Worm (Caenorhabditis elegans) whole organism, young adult: Measurements from ENCODE around the gene pqn-92.
A peak's percentile ranks its signal among the peaks of the same experiment; 100 is the strongest.

ENCODE experiments used
- B0019.2 ChIP-seq: fragments of 200-800 bp; sonication (Bioruptor generic); conservative IDR thresholded peaks from 2 replicates; pipeline ENCODE4 v1.3.6; 2022; ENCODE audit warnings: missing genetic modification reagents, missing genetic modification characterization, missing compliant biosample characterization
- C06A6.2 ChIP-seq: fragments of 200-800 bp; sonication (Bioruptor generic); conservative IDR thresholded peaks from 2 replicates; pipeline ENCODE4 v1.3.6; 2022; ENCODE audit warnings: missing genetic modification characterization, missing compliant biosample characterization
- C17E4.6 ChIP-seq: fragments of 200-800 bp; sonication (Bioruptor generic); IDR thresholded peaks from 2 replicates; pipeline ENCODE4 v1.3.6; 2022; ENCODE audit warnings: missing genetic modification reagents, missing genetic modification characterization, missing compliant biosample characterization
- F39B2.1 ChIP-seq: fragments of 200-800 bp; sonication (Bioruptor generic); IDR thresholded peaks from 2 replicates; pipeline ENCODE4 v1.3.6; 2022; ENCODE audit warnings: missing genetic modification reagents, missing genetic modification characterization, missing compliant biosample characterization
- F52B5.7 ChIP-seq: sonication (generic microtip); optimal IDR thresholded peaks from 2 replicates; lab custom pipeline; 2016; ENCODE audit warnings: mild to moderate bottlenecking, missing genetic modification characterization, missing compliant biosample characterization
- K11D2.4 ChIP-seq: fragments of 200-800 bp; sonication (Bioruptor generic); IDR thresholded peaks from 2 replicates; pipeline ENCODE4 v1.3.6; 2022; ENCODE audit warnings: missing genetic modification reagents, missing genetic modification characterization, missing compliant biosample characterization
- T07F8.4 ChIP-seq: sonication (generic microtip); optimal IDR thresholded peaks from 2 replicates; lab custom pipeline; 2016; ENCODE audit warnings: mild to moderate bottlenecking, missing genetic modification characterization, moderate library complexity, missing compliant biosample characterization
- Y53G8AR.9 ChIP-seq: fragments of 200-800 bp; sonication (Bioruptor generic); conservative IDR thresholded peaks from 2 replicates; pipeline ENCODE4 v1.3.6; 2022; ENCODE audit warnings: missing genetic modification reagents, missing genetic modification characterization, missing compliant biosample characterization
- Y56A3A.18 ChIP-seq: fragments of 200-800 bp; sonication (Bioruptor generic); IDR thresholded peaks from 2 replicates; pipeline ENCODE4 v1.3.6; 2022; ENCODE audit warnings: missing genetic modification reagents, missing genetic modification characterization, missing compliant biosample characterization
- Y67H2A.10 ChIP-seq: fragments of 200-800 bp; sonication (Bioruptor generic); conservative IDR thresholded peaks from 2 replicates; pipeline ENCODE4 v1.3.6; 2022; ENCODE audit warnings: missing genetic modification reagents, missing genetic modification characterization, missing compliant biosample characterization
- aptf-3 ChIP-seq: fragments of 200-800 bp; sonication (Bioruptor generic); IDR thresholded peaks from 2 replicates; pipeline ENCODE4 v1.3.6; 2022; ENCODE audit warnings: missing genetic modification characterization, missing compliant biosample characterization
- attf-3 ChIP-seq: fragments of 200-800 bp; sonication (Bioruptor generic); conservative IDR thresholded peaks from 2 replicates; pipeline ENCODE4 v1.3.6; 2022; ENCODE audit warnings: missing genetic modification reagents, missing genetic modification characterization, missing compliant biosample characterization
- attf-5 ChIP-seq: fragments of 200-800 bp; sonication (Bioruptor generic); optimal IDR thresholded peaks from 2 replicates; lab custom pipeline; 2018; ENCODE audit warnings: mild to moderate bottlenecking, missing genetic modification characterization, missing compliant biosample characterization
- attf-6 ChIP-seq: fragments of 200-800 bp; sonication (Bioruptor generic); IDR thresholded peaks from 2 replicates; pipeline ENCODE4 v1.3.6; 2022; ENCODE audit warnings: missing genetic modification reagents, missing genetic modification characterization, missing compliant biosample characterization
- cebp-1 ChIP-seq, 2 experiments: fragments of 200-800 bp in 1 of 2; sonication (Bioruptor generic) in 1 of 2; sonication (generic microtip) in 1 of 2; IDR thresholded peaks in 1 of 2; optimal IDR thresholded peaks in 1 of 2; 2 replicates each; pipeline versions ENCODE4 v1.3.6 to Lab custom; 2017 to 2022; ENCODE audit warnings: missing compliant biosample characterization in 2 of 2, missing genetic modification characterization in 2 of 2, mild to moderate bottlenecking in 1 of 2, missing genetic modification reagents in 1 of 2, moderate library complexity in 1 of 2
- ceh-27 ChIP-seq: fragments of 200-800 bp; sonication (Bioruptor generic); optimal IDR thresholded peaks from 2 replicates; lab custom pipeline; 2018; ENCODE audit warnings: mild to moderate bottlenecking, missing genetic modification characterization, moderate library complexity, missing compliant biosample characterization
- ceh-91 ChIP-seq: fragments of 200-800 bp; sonication (Bioruptor generic); IDR thresholded peaks from 2 replicates; pipeline ENCODE4 v1.3.6; 2022; ENCODE audit warnings: missing genetic modification reagents, missing genetic modification characterization, missing compliant biosample characterization
- die-1 ChIP-seq: sonication (generic microtip); optimal IDR thresholded peaks from 2 replicates; lab custom pipeline; 2016; ENCODE audit warnings: missing genotype, mild to moderate bottlenecking, missing genetic modification characterization, missing compliant biosample characterization
- dox-1 ChIP-seq: fragments of 200-800 bp; sonication (Bioruptor generic); IDR thresholded peaks from 2 replicates; pipeline ENCODE4 v1.3.6; 2022; ENCODE audit warnings: missing genetic modification reagents, missing genetic modification characterization, missing compliant biosample characterization
- egl-44 ChIP-seq: fragments of 200-800 bp; sonication (Bioruptor generic); IDR thresholded peaks from 2 replicates; pipeline ENCODE4 v1.3.6; 2022; ENCODE audit warnings: missing genetic modification reagents, missing genetic modification characterization, missing compliant biosample characterization
- gei-17 ChIP-seq: fragments of 200-800 bp; sonication (Bioruptor generic); optimal IDR thresholded peaks from 2 replicates; lab custom pipeline; 2018; ENCODE audit warnings: mild to moderate bottlenecking, missing genetic modification characterization, missing compliant biosample characterization
- hlh-12 ChIP-seq: sonication (generic microtip); optimal IDR thresholded peaks from 2 replicates; lab custom pipeline; 2016; ENCODE audit warnings: missing genetic modification characterization, missing compliant biosample characterization
- hlh-26 ChIP-seq: fragments of 200-800 bp; sonication (Bioruptor generic); conservative IDR thresholded peaks from 2 replicates; pipeline ENCODE4 v1.3.6; 2022; ENCODE audit warnings: missing genetic modification reagents, missing genetic modification characterization, missing compliant biosample characterization
- hsf-1 ChIP-seq: fragments of 200-800 bp; sonication (Bioruptor generic); IDR thresholded peaks from 2 replicates; pipeline ENCODE4 v1.3.6; 2022; ENCODE audit warnings: missing genetic modification reagents, missing genetic modification characterization, missing compliant biosample characterization
- let-526 ChIP-seq: fragments of 200-800 bp; sonication (Bioruptor generic); IDR thresholded peaks from 2 replicates; pipeline ENCODE4 v1.3.6; 2022; ENCODE audit warnings: missing genetic modification reagents, missing genetic modification characterization, missing compliant biosample characterization
- lin-26 ChIP-seq: fragments of 200-800 bp; sonication (Bioruptor generic); IDR thresholded peaks from 2 replicates; pipeline ENCODE4 v1.3.6; 2022; ENCODE audit warnings: missing genetic modification reagents, missing genetic modification characterization, missing compliant biosample characterization
- lin-35 ChIP-seq, 3 experiments: fragments of 150-350 bp in 2 of 3; sonication (generic microtip) in 1 of 3; optimal IDR thresholded peaks; 2 replicates each; lab custom pipeline; 2014 to 2018; ENCODE audit warnings: missing biosample characterization in 3 of 3, missing genetic modification characterization in 3 of 3, missing genetic modification reagents in 3 of 3
- madf-6 ChIP-seq: fragments of 200-800 bp; sonication (Bioruptor generic); IDR thresholded peaks from 2 replicates; pipeline ENCODE4 v1.3.6; 2022; ENCODE audit warnings: missing genetic modification reagents, missing genetic modification characterization, missing compliant biosample characterization
- madf-8 ChIP-seq: fragments of 200-800 bp; sonication (Bioruptor generic); conservative IDR thresholded peaks from 2 replicates; pipeline ENCODE4 v1.3.6; 2022; ENCODE audit warnings: missing genetic modification reagents, missing genetic modification characterization, missing compliant biosample characterization
- nhr-80 ChIP-seq: sonication (generic microtip); optimal IDR thresholded peaks from 2 replicates; lab custom pipeline; 2016; ENCODE audit warnings: missing genetic modification characterization, missing compliant biosample characterization
- nhr-90 ChIP-seq: sonication (generic microtip); optimal IDR thresholded peaks from 2 replicates; lab custom pipeline; 2016; ENCODE audit warnings: missing genotype, mild to moderate bottlenecking, missing genetic modification characterization, missing compliant biosample characterization
- snpc-4 ChIP-seq, 5 experiments: fragments of 150-350 bp in 1 of 5; sonication (generic microtip) in 4 of 5; optimal IDR thresholded peaks; 2 replicates each; lab custom pipeline; 2014 to 2018; ENCODE audit warnings: missing genetic modification characterization in 5 of 5, missing biosample characterization in 3 of 5, antibody characterized with exemption in 2 of 5, mild to moderate bottlenecking in 2 of 5, missing compliant biosample characterization in 2 of 5, missing genotype in 2 of 5, moderate library complexity in 2 of 5, missing genetic modification reagents in 1 of 5
- sptf-2 ChIP-seq: fragments of 200-800 bp; sonication (Bioruptor generic); optimal IDR thresholded peaks from 2 replicates; lab custom pipeline; 2018; ENCODE audit warnings: mild to moderate bottlenecking, missing genetic modification characterization, missing compliant biosample characterization
- unc-62 ChIP-seq: fragments of 150-350 bp; optimal IDR thresholded peaks from 2 replicates; lab custom pipeline; 2014; ENCODE audit warnings: missing biosample characterization, missing genetic modification reagents, missing genetic modification characterization
- xnd-1 ChIP-seq: sonication (generic microtip); optimal IDR thresholded peaks from 2 replicates; lab custom pipeline; 2016; ENCODE audit warnings: missing genotype, missing genetic modification reagents, missing genetic modification characterization, missing compliant biosample characterization
- zim-3 ChIP-seq: sonication (generic microtip); optimal IDR thresholded peaks from 2 replicates; lab custom pipeline; 2017; ENCODE audit warnings: mild to moderate bottlenecking, missing genetic modification characterization, moderate library complexity, missing compliant biosample characterization
- ztf-18 ChIP-seq: sonication (generic microtip); optimal IDR thresholded peaks from 2 replicates; lab custom pipeline; 2016; ENCODE audit warnings: missing genotype, mild to moderate bottlenecking, missing genetic modification characterization, missing compliant biosample characterization

Gene pqn-92

ce11 chrIII:12303084-12303483 is 4.5 kb upstream of the pqn-92 start, which contains the start of gene mrp-8:
TSS of gene mrp-8 (minus strand) at chrIII:12303184.
- TF ChIP-seq attf-3 (GFP tag; lab: Robert Waterston, UW) (no peak), B0019.2 (GFP tag; lab: Robert Waterston, UW) (no peak), C06A6.2 (GFP tag; lab: Robert Waterston, UW) (no peak), zim-3 (no peak), hsf-1 (GFP tag; lab: Robert Waterston, UW) (no peak), attf-5 (GFP tag; lab: Kevin White, UChicago) (no peak), die-1 (tag; lab: Kevin White, UChicago) (no peak), T07F8.4 (tag; lab: Kevin White, UChicago) (no peak), xnd-1 (tag; lab: Kevin White, UChicago) (no peak), nhr-90 (no peak), F52B5.7 (no peak), hlh-26 (GFP tag; lab: Robert Waterston, UW) (no peak), egl-44 (GFP tag; lab: Robert Waterston, UW) (no peak), attf-6 (no peak)

ce11 chrIII:12304805-12305377 is 2.7 kb upstream of the pqn-92 start:
- TF ChIP-seq cebp-1 (GFP tag; IDR thresholded peaks at IDR 0.05; lab: Robert Waterston, UW), result peak; percentile 84
- TF ChIP-seq cebp-1 (tag; optimal IDR thresholded peaks at IDR 0.05; lab: Kevin White, UChicago), result peak; percentile 92
- no peak for TF ChIP-seq snpc-4 (GFP tag; optimal IDR thresholded peaks at IDR 0.05; lab: Kevin White, UChicago)
- peak in 1 of 4 experiments; percentile 13 for TF ChIP-seq snpc-4 (tag; optimal IDR thresholded peaks at IDR 0.05; lab: Kevin White, UChicago)
- no peak for TF ChIP-seq ceh-27 (GFP tag; lab: Kevin White, UChicago)
- no peak for TF ChIP-seq B0019.2 (GFP tag; lab: Robert Waterston, UW)
- TF ChIP-seq attf-5 (GFP tag; lab: Kevin White, UChicago), result peak; percentile 27
- TF ChIP-seq, all 124 proteins: peak for 3

ce11 chrIII:12312886-12313285 is 5.3 kb downstream of the pqn-92 start, which contains the start of gene Y75B8A.39:
TSS of gene Y75B8A.39 (plus strand) at chrIII:12313186.
- TF ChIP-seq cebp-1 (GFP tag; IDR thresholded peaks at IDR 0.05; lab: Robert Waterston, UW) (no peak), cebp-1 (tag; optimal IDR thresholded peaks at IDR 0.05; lab: Kevin White, UChicago) (peak; percentile 81), sptf-2 (GFP tag; lab: Kevin White, UChicago) (no peak)

- TF ChIP-seq Y67H2A.10 (GFP tag; lab: Robert Waterston, UW) (no peak), Y56A3A.18 (GFP tag; lab: Robert Waterston, UW) (no peak)
Measured at ce11 chrIII:12315179-12315578, 7.6 kb downstream of the pqn-92 start, which contains the start of gene Y75B8A.37. TSS of gene Y75B8A.37 (plus strand) at chrIII:12315479.

- TF ChIP-seq xnd-1 (tag; lab: Kevin White, UChicago) (peak; percentile 60), ztf-18 (tag; lab: Kevin White, UChicago) (peak; percentile 85), madf-6 (GFP tag; lab: Robert Waterston, UW) (peak; percentile 69), ceh-91 (GFP tag; lab: Robert Waterston, UW) (0 out of 2 replicates have a peak, but pooled peaks have one; percentile 14), dox-1 (GFP tag; lab: Robert Waterston, UW) (0 out of 2 replicates have a peak, but pooled peaks have one; percentile 17), madf-8 (GFP tag; lab: Robert Waterston, UW) (peak; percentile 66)
Measured at ce11 chrIII:12316552-12316951, 9.0 kb downstream of the pqn-92 start.

ce11 chrIII:12317492-12317891 is 9.9 kb downstream of the pqn-92 start:
- TF ChIP-seq C17E4.6 (no peak), lin-35 (GFP tag; optimal IDR thresholded peaks at IDR 0.05; lab: Kevin White, UChicago) (no peak), attf-6 (no peak), K11D2.4 (no peak), let-526 (GFP tag; lab: Robert Waterston, UW) (no peak), gei-17 (no peak), aptf-3 (no peak), Y53G8AR.9 (GFP tag; lab: Robert Waterston, UW) (no peak), nhr-80 (tag; lab: Kevin White, UChicago) (peak; percentile 77), hlh-12 (no peak), F39B2.1 (GFP tag; lab: Robert Waterston, UW) (no peak), attf-5 (GFP tag; lab: Kevin White, UChicago) (no peak), lin-26 (GFP tag; lab: Robert Waterston, UW) (no peak), unc-62 (GFP tag; lab: Kevin White, UChicago) (peak; percentile 75), dox-1 (GFP tag; lab: Robert Waterston, UW) (peak; percentile 47)
